Worm (Caenorhabditis elegans): ENCODE data around the gene F15B9.10.

DNA sequence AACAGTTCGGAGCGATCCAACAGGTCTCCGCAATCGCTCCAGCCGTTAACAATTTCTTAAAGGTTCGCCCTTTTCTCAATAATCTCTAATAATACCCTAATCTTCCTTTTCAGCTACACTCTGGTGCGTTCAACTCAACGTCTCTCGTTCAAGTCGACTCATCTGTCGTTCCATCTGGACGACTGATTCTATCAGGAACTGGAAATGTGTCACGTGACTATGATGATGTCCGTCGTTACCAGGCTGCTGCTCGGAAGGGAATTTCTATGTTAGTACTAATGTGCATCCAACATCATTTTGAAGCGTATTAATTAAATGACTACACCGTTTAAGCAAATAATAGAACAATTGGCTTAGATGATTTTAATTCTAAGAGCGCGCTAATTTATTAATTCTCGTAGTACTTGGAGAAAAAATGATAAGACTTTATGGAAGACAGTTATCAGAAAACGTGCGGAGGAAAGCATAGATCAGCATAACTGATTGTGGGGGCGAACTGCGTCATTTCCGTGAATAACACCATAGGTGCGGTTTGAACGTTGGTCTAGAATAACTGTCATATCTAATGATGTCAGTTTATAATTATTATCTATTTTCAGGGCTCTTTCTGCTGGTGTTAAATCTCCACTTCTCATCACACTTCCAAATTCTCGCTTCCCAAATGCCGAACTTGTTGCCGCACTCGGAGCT is 35.3 kb upstream of the F15B9.10 start:
- TF ChIP-seq sdc-2 (tag; optimal IDR thresholded peaks at IDR 0.05) (no peak), hlh-13 (GFP tag; optimal IDR thresholded peaks at IDR 0.05) (no peak)
